Fruit fly (Drosophila melanogaster) whole organism: ENCODE data around the gene CG1273.

Experiments used
- Dll ChIP-seq: fragments of >200 bp; optimal IDR thresholded peaks from 2 replicates; lab custom pipeline; 2017
- EcR ChIP-seq, 2 experiments: fragments of >200 bp; optimal IDR thresholded peaks; 2 replicates each; lab custom pipeline; 2017; ENCODE audit warnings: missing biosample characterization in 2 of 2, missing genetic modification characterization in 2 of 2, missing genetic modification reagents in 2 of 2
- pan ChIP-seq: fragments of >200 bp; optimal IDR thresholded peaks from 2 replicates; lab custom pipeline; 2017

- TF ChIP-seq Dll (lab: Kevin White, UChicago) (no peak), EcR (GFP tag; optimal IDR thresholded peaks at IDR 0.05; lab: Kevin White, UChicago) (no peak), pan (lab: Kevin White, UChicago) (no peak)
These were observed 4.4 kb upstream of the CG1273 start, which contains the start of the genes CG15011 and CG1309 for dm6 chr3L:4259102-4259558.
